Worm (Caenorhabditis elegans) whole organism, midembryonic: ENCODE results near the gene grsp-4.

Experiments used
- cog-1 ChIP-seq: sonication (generic microtip); optimal IDR thresholded peaks from 2 replicates; lab custom pipeline; 2016; ENCODE audit warnings: missing genetic modification characterization, missing compliant biosample characterization
- klf-2 ChIP-seq: fragments of 200-800 bp; sonication (Bioruptor generic); conservative IDR thresholded peaks from 2 replicates; pipeline ENCODE4 v1.3.6; 2022; ENCODE audit warnings: missing genetic modification reagents, missing genetic modification characterization, missing compliant biosample characterization
- ref-1 ChIP-seq: fragments of 200-800 bp; sonication (Bioruptor generic); conservative IDR thresholded peaks from 2 replicates; pipeline ENCODE4 v1.3.6; 2022; ENCODE audit warnings: missing genetic modification reagents, missing genetic modification characterization, missing compliant biosample characterization
- ztf-29 ChIP-seq: fragments of 200-800 bp; sonication (Bioruptor generic); IDR thresholded peaks from 2 replicates; pipeline ENCODE4 v1.3.6; 2022; ENCODE audit warnings: missing genetic modification reagents, missing genetic modification characterization, missing compliant biosample characterization

DNA sequence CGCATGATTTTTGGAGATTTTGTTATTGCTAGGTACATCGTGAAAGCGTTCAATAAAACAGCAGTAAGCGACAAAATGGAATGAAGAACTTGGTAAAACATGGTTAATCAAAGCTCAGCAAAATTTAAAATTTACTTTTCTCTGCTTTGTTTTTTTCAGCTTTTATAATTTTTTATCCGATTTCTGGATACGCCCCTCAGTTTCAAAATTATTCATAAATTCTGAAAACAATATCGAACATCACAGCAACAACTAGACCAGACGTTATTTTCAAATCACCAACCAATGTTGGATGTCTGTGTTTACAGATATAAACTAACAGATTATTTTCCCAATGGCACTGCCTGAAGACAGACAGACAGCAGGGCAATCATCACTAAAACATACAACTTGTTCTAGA is 9.9 kb downstream of the grsp-4 start, which contains the start of gene srd-31:
- TF ChIP-seq ref-1 (GFP tag; lab: Robert Waterston, UW) (no peak), klf-2 (no peak), cog-1 (tag; lab: Kevin White, UChicago) (no peak), ztf-29 (GFP tag; lab: Robert Waterston, UW) (no peak)
